Worm (Caenorhabditis elegans) whole organism, early embryonic: ENCODE data around the gene fbxa-35.

Source experiments
- ets-7 ChIP-seq: sonication (generic microtip); optimal IDR thresholded peaks from 2 replicates; lab custom pipeline; 2016; ENCODE audit warnings: missing genotype, missing genetic modification characterization, missing compliant biosample characterization
- hnd-1 ChIP-seq: sonication (generic microtip); optimal IDR thresholded peaks from 2 replicates; lab custom pipeline; 2016; ENCODE audit warnings: missing genetic modification characterization, missing compliant biosample characterization
- pes-1 ChIP-seq: fragments of 200-800 bp; sonication (Bioruptor generic); IDR thresholded peaks from 2 replicates; pipeline ENCODE4 v1.3.6; 2022; ENCODE audit warnings: missing genetic modification reagents, missing genetic modification characterization, missing compliant biosample characterization
- scrt-1 ChIP-seq: fragments of 200-800 bp; sonication (Bioruptor generic); IDR thresholded peaks from 2 replicates; pipeline ENCODE4 v1.3.6; 2022; ENCODE audit warnings: missing genetic modification characterization, missing compliant biosample characterization

ce11 chrIII:1249111-1249583 is 46.3 kb upstream of the fbxa-35 start, which contains the start of the genes fbxa-76 and fbxa-77:
- TF ChIP-seq scrt-1 (GFP tag; lab: Robert Waterston, UW) = no peak
- no peak for TF ChIP-seq pes-1 (GFP tag; lab: Robert Waterston, UW)
- TF ChIP-seq ets-7 = no peak
- no peak for TF ChIP-seq hnd-1 (tag; lab: Kevin White, UChicago)
